Worm (Caenorhabditis elegans) whole organism, L4 larva: ENCODE measurements around the gene C15H9.11.
A peak's percentile ranks its signal among the peaks of the same experiment; 100 is the strongest.

Experiments used
- F44E2.7 ChIP-seq: fragments of 200-800 bp; sonication (Bioruptor generic); IDR thresholded peaks from 2 replicates; pipeline ENCODE4 v2.1.2; 2022; ENCODE audit warnings: missing genetic modification characterization, missing compliant biosample characterization
- F49E8.2 ChIP-seq: sonication (generic microtip); optimal IDR thresholded peaks from 2 replicates; lab custom pipeline; 2016; ENCODE audit warnings: missing compliant biosample characterization, mild to moderate bottlenecking, missing genetic modification characterization, borderline replicate concordance
- T26A8.4 ChIP-seq: fragments of 200-800 bp; sonication (Bioruptor generic); IDR thresholded peaks from 2 replicates; pipeline ENCODE4 v1.3.6; 2022; ENCODE audit warnings: missing genetic modification characterization, missing compliant biosample characterization
- Y105C5A.15 ChIP-seq: fragments of 200-800 bp; sonication (Bioruptor generic); IDR thresholded peaks from 2 replicates; pipeline ENCODE4 v1.3.6; 2022; ENCODE audit warnings: missing genetic modification characterization, missing compliant biosample characterization
- Y48G9A.11 ChIP-seq: fragments of 200-800 bp; sonication (Bioruptor generic); IDR thresholded peaks from 2 replicates; pipeline ENCODE4 v1.3.6; 2022; ENCODE audit warnings: missing genetic modification reagents, missing genetic modification characterization, missing compliant biosample characterization
- ZK337.2 ChIP-seq: fragments of 200-800 bp; sonication (Bioruptor generic); IDR thresholded peaks from 2 replicates; pipeline ENCODE4 v1.3.6; 2022; ENCODE audit warnings: missing genetic modification reagents, missing genetic modification characterization, missing compliant biosample characterization
- aly-2 ChIP-seq: sonication (generic microtip); optimal IDR thresholded peaks from 2 replicates; lab custom pipeline; 2018; ENCODE audit warnings: missing biosample characterization, missing genetic modification characterization
- arid-1 ChIP-seq: fragments of 200-800 bp; sonication (Bioruptor generic); conservative IDR thresholded peaks from 2 replicates; pipeline ENCODE4 v1.3.6; 2022; ENCODE audit warnings: missing genetic modification reagents, missing genetic modification characterization, missing compliant biosample characterization
- ceh-28 ChIP-seq: fragments of 150-350 bp; optimal IDR thresholded peaks from 2 replicates; lab custom pipeline; 2014; ENCODE audit warnings: missing biosample characterization, missing genetic modification reagents, missing genetic modification characterization
- ceh-62 ChIP-seq: sonication (generic microtip); optimal IDR thresholded peaks from 2 replicates; lab custom pipeline; 2017; ENCODE audit warnings: missing biosample characterization, missing genetic modification characterization
- ces-1 ChIP-seq: fragments of 150-350 bp; sonication (generic microtip); optimal IDR thresholded peaks from 4 replicates; lab custom pipeline; 2014; ENCODE audit warnings: missing biosample characterization, missing genetic modification reagents, missing genetic modification characterization
- ctbp-1 ChIP-seq: fragments of 200-800 bp; sonication (Bioruptor generic); IDR thresholded peaks from 2 replicates; pipeline ENCODE4 v1.3.6; 2022; ENCODE audit warnings: missing genetic modification reagents, missing genetic modification characterization, missing compliant biosample characterization
- daf-12 ChIP-seq: fragments of 150-350 bp; optimal IDR thresholded peaks from 2 replicates; lab custom pipeline; 2014; ENCODE audit warnings: missing biosample characterization, missing genetic modification reagents, missing genetic modification characterization
- daf-16 ChIP-seq, 3 experiments: sonication (generic microtip); optimal IDR thresholded peaks; 2 replicates each; lab custom pipeline; 2016 to 2017; ENCODE audit warnings: missing genetic modification characterization in 3 of 3, missing genetic modification reagents in 3 of 3, mild to moderate bottlenecking in 2 of 3, missing compliant biosample characterization in 2 of 3, missing biosample characterization in 1 of 3, moderate library complexity in 1 of 3
- daf-19 ChIP-seq: fragments of 200-800 bp; sonication (Bioruptor generic); conservative IDR thresholded peaks from 2 replicates; pipeline ENCODE4 v1.3.6; 2022; ENCODE audit warnings: missing genetic modification characterization, missing compliant biosample characterization
- daf-8 ChIP-seq: fragments of 200-800 bp; sonication (Bioruptor generic); IDR thresholded peaks from 2 replicates; pipeline ENCODE4 v1.3.6; 2022; ENCODE audit warnings: missing genetic modification characterization, missing compliant biosample characterization
- dmd-6 ChIP-seq: fragments of 200-800 bp; sonication (Bioruptor generic); IDR thresholded peaks from 2 replicates; pipeline ENCODE4 v1.3.6; 2022; ENCODE audit warnings: missing genetic modification reagents, missing genetic modification characterization, missing compliant biosample characterization
- dmd-8 ChIP-seq: fragments of 200-800 bp; sonication (Bioruptor generic); IDR thresholded peaks from 2 replicates; pipeline ENCODE4 v1.3.6; 2022; ENCODE audit warnings: missing genetic modification characterization, missing compliant biosample characterization
- dmd-9 ChIP-seq: fragments of 200-800 bp; sonication (Bioruptor generic); IDR thresholded peaks from 2 replicates; pipeline ENCODE4 v1.3.6; 2022; ENCODE audit warnings: missing genetic modification reagents, missing genetic modification characterization, missing compliant biosample characterization
- dpl-1 ChIP-seq: fragments of 150-350 bp; optimal IDR thresholded peaks from 2 replicates; lab custom pipeline; 2014; ENCODE audit warnings: missing biosample characterization, missing genetic modification reagents, missing genetic modification characterization
- dve-1 ChIP-seq: sonication (generic microtip); optimal IDR thresholded peaks from 2 replicates; lab custom pipeline; 2017; ENCODE audit warnings: antibody characterized with exemption, mild to moderate bottlenecking, missing genetic modification characterization, missing compliant biosample characterization; ENCODE audit not compliant: insufficient read depth
- egl-27 ChIP-seq: sonication (generic microtip); optimal IDR thresholded peaks from 3 replicates; lab custom pipeline; 2017; ENCODE audit warnings: missing biosample characterization, missing genetic modification reagents, missing genetic modification characterization
- fkh-10 ChIP-seq: fragments of 150-350 bp; optimal IDR thresholded peaks from 2 replicates; lab custom pipeline; 2014; ENCODE audit warnings: missing biosample characterization, missing genetic modification reagents, missing genetic modification characterization
- fos-1 ChIP-seq: fragments of 150-350 bp; optimal IDR thresholded peaks from 2 replicates; lab custom pipeline; 2014; ENCODE audit warnings: missing biosample characterization, missing genetic modification characterization
- hlh-11 ChIP-seq: fragments of 200-800 bp; sonication (Bioruptor generic); optimal IDR thresholded peaks from 2 replicates; lab custom pipeline; 2018; ENCODE audit warnings: mild to moderate bottlenecking, missing genetic modification characterization, missing compliant biosample characterization
- hmg-1.1 ChIP-seq: fragments of 200-800 bp; sonication (Bioruptor generic); IDR thresholded peaks from 2 replicates; pipeline ENCODE4 v1.3.6; 2022; ENCODE audit warnings: missing genetic modification reagents, missing genetic modification characterization, missing compliant biosample characterization
- jun-1 ChIP-seq: fragments of 150-350 bp; optimal IDR thresholded peaks from 2 replicates; lab custom pipeline; 2014; ENCODE audit warnings: missing biosample characterization, missing genetic modification reagents, missing genetic modification characterization
- lin-1 ChIP-seq: fragments of 200-800 bp; sonication (Bioruptor generic); IDR thresholded peaks from 2 replicates; pipeline ENCODE4 v1.3.6; 2022; ENCODE audit warnings: missing genetic modification reagents, missing genetic modification characterization, missing compliant biosample characterization
- lin-38 ChIP-seq: fragments of 200-800 bp; sonication (Bioruptor generic); IDR thresholded peaks from 2 replicates; pipeline ENCODE4 v1.3.6; 2022; ENCODE audit warnings: missing genetic modification reagents, missing genetic modification characterization, missing compliant biosample characterization
- lir-3 ChIP-seq: sonication (generic microtip); optimal IDR thresholded peaks from 2 replicates; lab custom pipeline; 2016; ENCODE audit warnings: mild to moderate bottlenecking, missing genetic modification characterization, missing compliant biosample characterization
- mdl-1 ChIP-seq, 2 experiments: fragments of 150-350 bp in 1 of 2; sonication (generic microtip) in 1 of 2; optimal IDR thresholded peaks; 2 replicates each; lab custom pipeline; 2014 to 2017; ENCODE audit warnings: missing biosample characterization in 2 of 2, missing genetic modification characterization in 2 of 2
- mdt-29 ChIP-seq: fragments of 200-800 bp; sonication (Bioruptor generic); IDR thresholded peaks from 2 replicates; pipeline ENCODE4 v1.3.6; 2022; ENCODE audit warnings: missing genetic modification reagents, missing genetic modification characterization, missing compliant biosample characterization
- mep-1 ChIP-seq: fragments of 150-350 bp; sonication (generic microtip); optimal IDR thresholded peaks from 3 replicates; lab custom pipeline; 2014; ENCODE audit warnings: missing biosample characterization, missing genetic modification characterization
- mxl-3 ChIP-seq: fragments of 200-800 bp; sonication (Bioruptor generic); optimal IDR thresholded peaks from 2 replicates; lab custom pipeline; 2018; ENCODE audit warnings: mild to moderate bottlenecking, missing genetic modification characterization, missing compliant biosample characterization
- nhr-10 ChIP-seq: fragments of 150-350 bp; optimal IDR thresholded peaks from 2 replicates; lab custom pipeline; 2014; ENCODE audit warnings: missing biosample characterization, missing genetic modification characterization
- nhr-28 ChIP-seq: fragments of 150-350 bp; optimal IDR thresholded peaks from 2 replicates; lab custom pipeline; 2014; ENCODE audit warnings: missing biosample characterization, missing genetic modification characterization
- nhr-48 ChIP-seq: sonication (generic microtip); optimal IDR thresholded peaks from 2 replicates; lab custom pipeline; 2016; ENCODE audit warnings: mild to moderate bottlenecking, missing genetic modification characterization, missing compliant biosample characterization
- nhr-77 ChIP-seq: fragments of 150-350 bp; optimal IDR thresholded peaks from 2 replicates; lab custom pipeline; 2014; ENCODE audit warnings: missing biosample characterization, missing genetic modification characterization
- pqm-1 ChIP-seq: sonication (generic microtip); optimal IDR thresholded peaks from 2 replicates; lab custom pipeline; 2017; ENCODE audit warnings: missing biosample characterization, missing genetic modification characterization
- sdz-12 ChIP-seq: fragments of 200-800 bp; sonication (Bioruptor generic); optimal IDR thresholded peaks from 2 replicates; lab custom pipeline; 2018; ENCODE audit warnings: mild to moderate bottlenecking, missing genetic modification characterization, missing compliant biosample characterization
- snpc-4 ChIP-seq: fragments of 150-350 bp; optimal IDR thresholded peaks from 2 replicates; lab custom pipeline; 2014; ENCODE audit warnings: missing biosample characterization, missing genetic modification characterization
- tra-1 ChIP-seq: fragments of 200-800 bp; sonication (Bioruptor generic); IDR thresholded peaks from 2 replicates; pipeline ENCODE4 v1.3.6; 2022; ENCODE audit warnings: missing genetic modification reagents, missing genetic modification characterization, missing compliant biosample characterization
- unc-62 ChIP-seq, 3 experiments: fragments of 150-350 bp in 1 of 3; sonication (generic microtip); optimal IDR thresholded peaks in 2 of 3; peaks in 1 of 3; 1 replicate in 1 of 3; 2 replicates in 2 of 3; lab custom pipeline; 2014 to 2017; ENCODE audit warnings: missing biosample characterization in 3 of 3, missing genetic modification characterization in 3 of 3, missing genetic modification reagents in 3 of 3, missing genotype in 1 of 3
- vab-7 ChIP-seq: fragments of 200-800 bp; sonication (Bioruptor generic); IDR thresholded peaks from 2 replicates; pipeline ENCODE4 v1.3.6; 2022; ENCODE audit warnings: missing genetic modification reagents, missing genetic modification characterization, missing compliant biosample characterization
- zag-1 ChIP-seq: fragments of 150-350 bp; optimal IDR thresholded peaks from 2 replicates; lab custom pipeline; 2014; ENCODE audit warnings: missing biosample characterization, missing genetic modification characterization
- zip-11 ChIP-seq: fragments of 200-800 bp; sonication (Bioruptor generic); IDR thresholded peaks from 2 replicates; pipeline ENCODE4 v1.3.6; 2022; ENCODE audit warnings: missing genetic modification characterization, missing compliant biosample characterization
- zip-2 ChIP-seq: fragments of 150-350 bp; optimal IDR thresholded peaks from 2 replicates; lab custom pipeline; 2014; ENCODE audit warnings: missing biosample characterization, missing genetic modification characterization
- ztf-11 ChIP-seq: fragments of 150-350 bp; optimal IDR thresholded peaks from 2 replicates; lab custom pipeline; 2014; ENCODE audit warnings: missing biosample characterization, missing genetic modification characterization

C15H9.11 gene

ce11 chrX:6059163-6059782 lies 43.9 kb downstream of the C15H9.11 start (continued):
- TF ChIP-seq dpl-1 = no peak
- TF ChIP-seq arid-1 (GFP tag; lab: Robert Waterston, UW) = no peak
- TF ChIP-seq daf-8 (GFP tag; lab: Robert Waterston, UW) = no peak
- no peak for TF ChIP-seq ztf-11
- TF ChIP-seq fkh-10 (GFP tag; lab: Kevin White, UChicago) = no peak
- TF ChIP-seq daf-12 = no peak
- TF ChIP-seq mep-1 = peak; percentile 12

- no peak for TF ChIP-seq F49E8.2 (tag; lab: Kevin White, UChicago)
- TF ChIP-seq nhr-28 = peak; percentile 66
- TF ChIP-seq lir-3 (tag; lab: Kevin White, UChicago) = no peak
- TF ChIP-seq sdz-12 (GFP tag; lab: Kevin White, UChicago) = no peak
- no peak for TF ChIP-seq lin-38 (GFP tag; lab: Robert Waterston, UW)
- no peak for TF ChIP-seq vab-7
- TF ChIP-seq dve-1 = peak; percentile 54
- peak; percentile 45 for TF ChIP-seq nhr-48 (tag; lab: Kevin White, UChicago)
- no peak for TF ChIP-seq ceh-28 (tag; lab: Kevin White, UChicago)
- TF ChIP-seq hlh-11 (tag; lab: Kevin White, UChicago) = peak; percentile 59
- no peak for TF ChIP-seq lin-1 (GFP tag; lab: Robert Waterston, UW)
- no peak for TF ChIP-seq Y48G9A.11 (GFP tag; lab: Robert Waterston, UW)
- no peak for TF ChIP-seq egl-27 (tag; lab: Kevin White, UChicago)
- TF ChIP-seq mdl-1 (tag; optimal IDR thresholded peaks at IDR 0.05; lab: Kevin White, UChicago) = peak in 1 of 2 experiments; percentile 50
- TF ChIP-seq hmg-1.1 (GFP tag; lab: Robert Waterston, UW) = 0 out of 2 replicates have a peak, but pooled peaks have one; percentile 33
- TF ChIP-seq mxl-3 = peak; percentile 29
- no peak for TF ChIP-seq zag-1 (tag; lab: Kevin White, UChicago)
- TF ChIP-seq dmd-6 (GFP tag; lab: Robert Waterston, UW) = peak; percentile 67
- TF ChIP-seq zip-2 (tag; lab: Kevin White, UChicago) = no peak
- TF ChIP-seq dmd-9 (GFP tag; lab: Robert Waterston, UW) = no peak
- no peak for TF ChIP-seq Y105C5A.15 (GFP tag; lab: Robert Waterston, UW)
- no peak for TF ChIP-seq mdt-29 (GFP tag; lab: Robert Waterston, UW)
- TF ChIP-seq unc-62 (GFP tag; optimal IDR thresholded peaks at IDR 0.05 in 1 of 2; lab: Kevin White, UChicago) = peak in 1 of 2 experiments; percentile 89
- no peak for TF ChIP-seq unc-62 (tag; optimal IDR thresholded peaks at IDR 0.05; lab: Kevin White, UChicago)
- no peak for TF ChIP-seq ZK337.2 (GFP tag; lab: Robert Waterston, UW)
- no peak for TF ChIP-seq daf-16 (GFP tag; optimal IDR thresholded peaks at IDR 0.05; lab: Kevin White, UChicago)
- peak; percentile 67 for TF ChIP-seq daf-16 (tag; optimal IDR thresholded peaks at IDR 0.05; lab: Kevin White, UChicago)
- no peak for TF ChIP-seq ctbp-1 (GFP tag; lab: Robert Waterston, UW)
- no peak for TF ChIP-seq ceh-62 (tag; lab: Kevin White, UChicago)
- TF ChIP-seq aly-2 (tag; lab: Kevin White, UChicago) = no peak
- TF ChIP-seq snpc-4 (tag; lab: Kevin White, UChicago) = no peak
- peak; percentile 49 for TF ChIP-seq mep-1
- TF ChIP-seq dmd-8 = no peak
- TF ChIP-seq fos-1 (tag; lab: Kevin White, UChicago) = no peak
- peak; percentile 45 for TF ChIP-seq nhr-77
- TF ChIP-seq nhr-10 (tag; lab: Kevin White, UChicago) = peak; percentile 66
- TF ChIP-seq zip-11 (GFP tag; lab: Robert Waterston, UW) = no peak
- TF ChIP-seq pqm-1 (tag; lab: Kevin White, UChicago) = peak; percentile 70
- TF ChIP-seq ces-1 (GFP tag; lab: Kevin White, UChicago) = no peak
- TF ChIP-seq jun-1 (tag; lab: Kevin White, UChicago) = no peak
- no peak for TF ChIP-seq daf-19 (GFP tag; lab: Robert Waterston, UW)
- TF ChIP-seq tra-1 (GFP tag; lab: Robert Waterston, UW) = no peak
- TF ChIP-seq T26A8.4 (GFP tag; lab: Robert Waterston, UW) = no peak
- no peak for TF ChIP-seq daf-8 (GFP tag; lab: Robert Waterston, UW)
- no peak for TF ChIP-seq F44E2.7 (GFP tag; lab: Robert Waterston, UW)
Observed at ce11 chrX:6057580-6058305, 45.5 kb downstream of the C15H9.11 start, which contains the start of gene gln-1. TSS of gene gln-1 (plus strand) at chrX:6058255.
